Worm (Caenorhabditis elegans): ENCODE data around the gene unc-83.

The unc-83 gene

ce11 chrV:6430526-6431371 lies 34.1 kb upstream of the unc-83 start (continued):
- TF ChIP-seq mes-4 (tag; optimal IDR thresholded peaks at IDR 0.05) (no peak), snpc-4 (GFP tag; optimal IDR thresholded peaks at IDR 0.05) (no peak), snpc-4 (tag; optimal IDR thresholded peaks at IDR 0.05) (peak in 1 of 4 experiments; percentile 1), him-1 (tag; optimal IDR thresholded peaks at IDR 0.05) (no peak), lir-1 (GFP tag; conservative IDR thresholded peaks at IDR 0.05) (no peak), hlh-26 (GFP tag; conservative IDR thresholded peaks at IDR 0.05) (no peak), aptf-3 (GFP tag; IDR thresholded peaks at IDR 0.05) (no peak)

- peak; percentile 78 for TF ChIP-seq F33H1.4 (GFP tag; IDR thresholded peaks at IDR 0.05)
- peak; percentile 77 for TF ChIP-seq lsl-1 (GFP tag; optimal IDR thresholded peaks at IDR 0.05)
- no peak for TF ChIP-seq ets-4 (GFP tag; optimal IDR thresholded peaks at IDR 0.05)
- TF ChIP-seq snpc-4 (GFP tag; optimal IDR thresholded peaks at IDR 0.05), result no peak
- TF ChIP-seq snpc-4 (tag; optimal IDR thresholded peaks at IDR 0.05), result peak in 1 of 4 experiments; percentile 28
- peak; percentile 61 for TF ChIP-seq ceh-27 (GFP tag; optimal IDR thresholded peaks at IDR 0.05)
- TF ChIP-seq dox-1 (GFP tag; IDR thresholded peaks at IDR 0.05), result peak; percentile 69
- TF ChIP-seq lin-54 (GFP tag; optimal IDR thresholded peaks at IDR 0.05), result peak; percentile 63
- TF ChIP-seq lin-35 (GFP tag; optimal IDR thresholded peaks at IDR 0.05), result no peak
- no peak for TF ChIP-seq C06A6.2 (GFP tag; conservative IDR thresholded peaks at IDR 0.05)
- peak; percentile 47 for TF ChIP-seq attf-5 (GFP tag; optimal IDR thresholded peaks at IDR 0.05)
- TF ChIP-seq ZK185.1 (tag; optimal IDR thresholded peaks at IDR 0.05; ENCODE audit: poor library complexity, severe bottlenecking), result peak; percentile 50
- peak; percentile 51 for TF ChIP-seq ceh-91 (GFP tag; IDR thresholded peaks at IDR 0.05)
- TF ChIP-seq ztf-25 (GFP tag; IDR thresholded peaks at IDR 0.05), result 0 out of 2 replicates have a peak, but pooled peaks have one; percentile 47
- TF ChIP-seq tlf-1 (GFP tag; optimal IDR thresholded peaks at IDR 0.05), result no peak
- no peak for TF ChIP-seq nhr-27 (tag; optimal IDR thresholded peaks at IDR 0.05)
- TF ChIP-seq dpl-1 (GFP tag; optimal IDR thresholded peaks at IDR 0.05), result no peak
- TF ChIP-seq D2030.7 (GFP tag; IDR thresholded peaks at IDR 0.05), result peak; percentile 37; the same call in 1 of the 2 replicates
- TF ChIP-seq madf-3 (GFP tag; IDR thresholded peaks at IDR 0.05), result no peak
- TF ChIP-seq rcor-1 (GFP tag; IDR thresholded peaks at IDR 0.05), result peak; percentile 68
- peak; percentile 78 for TF ChIP-seq mcd-1 (GFP tag; IDR thresholded peaks at IDR 0.05)
- peak; percentile 3 for TF ChIP-seq K12H6.12 (tag; optimal IDR thresholded peaks at IDR 0.05)
- TF ChIP-seq cebp-1 (GFP tag; IDR thresholded peaks at IDR 0.05), result no peak
- TF ChIP-seq cebp-1 (tag; optimal IDR thresholded peaks at IDR 0.05), result peak; percentile 26
- peak; percentile 67 for TF ChIP-seq efl-1 (GFP tag; optimal IDR thresholded peaks at IDR 0.05)
- peak; percentile 53 for TF ChIP-seq madf-8 (GFP tag; conservative IDR thresholded peaks at IDR 0.05)
- peak; percentile 34 for TF ChIP-seq nhr-80 (tag; optimal IDR thresholded peaks at IDR 0.05)
- no peak for TF ChIP-seq Y67H2A.10 (GFP tag; conservative IDR thresholded peaks at IDR 0.05)
- peak; percentile 22; the same call in 1 of the 2 replicates for TF ChIP-seq pbrm-1 (GFP tag; IDR thresholded peaks at IDR 0.05)
- peak; percentile 5 to 22 for TF ChIP-seq let-607 (tag; optimal IDR thresholded peaks at IDR 0.05)
- peak; percentile 69 for TF ChIP-seq madf-6 (GFP tag; IDR thresholded peaks at IDR 0.05)
- no peak for TF ChIP-seq somi-1 (GFP tag; optimal IDR thresholded peaks at IDR 0.05)
These were observed 31.3 kb upstream of the unc-83 start, which contains the start of the genes gad-1 and erfa-1 for ce11 chrV:6433446-6434178. gad-1 (minus strand) TSS chrV:6433496. erfa-1 (plus strand) TSS chrV:6434128.

All from whole organism, young adult.